Fruit fly (Drosophila melanogaster): Measurements from ENCODE around the gene CG4020.

DNA sequence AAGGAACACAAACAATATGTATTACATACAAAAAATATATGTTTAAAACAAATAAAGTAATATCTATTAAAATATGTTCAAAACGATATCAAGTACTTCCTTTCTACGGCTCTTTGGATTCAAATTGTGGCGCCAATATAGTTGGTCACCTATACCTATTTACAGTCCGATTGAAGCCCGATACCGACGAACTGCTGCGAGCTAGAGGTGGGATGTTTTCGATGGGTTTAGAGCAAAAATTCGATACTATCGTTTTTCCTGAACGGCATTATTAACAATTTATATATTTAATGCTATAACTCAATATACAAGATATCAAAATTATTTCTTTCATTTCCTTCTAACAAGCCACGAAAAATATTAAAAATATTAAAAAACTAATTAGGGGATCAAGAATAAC lies 36.3 kb downstream of the CG4020 start:
- no peak for TF ChIP-seq CTCF (optimal IDR thresholded peaks at IDR 0.05)
- no peak for TF ChIP-seq CG8478 (optimal IDR thresholded peaks at IDR 0.05)

Measured in S2 (cell line).